Worm (Caenorhabditis elegans) whole organism, L4/young adult: ENCODE results near the gene H01M10.2.

Source experiments
- dao-5 ChIP-seq: sonication (generic microtip); optimal IDR thresholded peaks from 2 replicates; lab custom pipeline; 2016; ENCODE audit warnings: missing genotype, missing genetic modification characterization, moderate library complexity, missing compliant biosample characterization
- him-1 ChIP-seq: sonication (generic microtip); optimal IDR thresholded peaks from 2 replicates; lab custom pipeline; 2016; ENCODE audit warnings: missing genotype, missing genetic modification reagents, missing genetic modification characterization, missing compliant biosample characterization

DNA sequence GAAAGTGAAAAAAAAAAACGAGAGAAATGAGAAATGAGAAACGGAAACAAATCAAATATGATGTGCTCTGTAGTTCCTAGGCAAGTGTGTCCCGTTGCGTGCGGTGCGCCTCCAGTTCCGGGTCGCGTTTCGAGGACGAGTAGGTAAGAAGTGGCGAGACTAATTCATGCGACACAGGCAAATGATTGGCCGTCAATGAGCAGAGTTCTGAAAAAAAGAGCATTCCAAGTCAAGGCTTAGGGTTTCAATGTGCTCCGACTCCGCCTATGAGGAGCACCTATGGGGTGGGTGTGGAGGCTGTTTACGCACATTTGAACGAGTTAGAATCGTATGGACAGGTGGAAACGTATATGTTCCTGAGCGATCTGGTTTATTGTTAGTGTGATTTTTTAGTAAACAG lies 42.2 kb downstream of the H01M10.2 start:
- TF ChIP-seq dao-5 (tag; lab: Kevin White, UChicago) = no peak
- TF ChIP-seq him-1 = no peak
